Worm (Caenorhabditis elegans): ENCODE measurements around the gene sri-39.

DNA sequence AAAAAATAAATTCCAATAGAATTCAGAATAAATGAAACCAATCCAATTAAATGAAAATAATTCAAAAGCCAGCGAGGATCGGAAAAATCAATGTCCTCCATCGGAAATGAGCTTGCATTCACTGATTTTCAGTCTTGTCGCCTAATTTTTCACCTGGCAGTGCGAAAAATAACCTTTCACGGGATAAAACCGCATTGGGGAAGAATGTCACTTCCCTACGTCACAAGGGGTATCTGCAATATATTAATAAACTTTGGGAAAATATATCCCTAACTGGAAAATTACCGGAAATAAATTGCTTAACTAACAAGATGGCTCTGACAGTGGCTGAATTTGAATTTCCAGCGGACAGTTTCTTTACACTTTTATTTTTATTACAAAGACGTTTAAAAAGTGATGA is 18.0 kb downstream of the sri-39 start, which contains the start of gene sri-77:
- TF ChIP-seq repo-1 (tag; optimal IDR thresholded peaks at IDR 0.05) = no peak
- no peak for TF ChIP-seq F37B4.10 (GFP tag; IDR thresholded peaks at IDR 0.05)
- no peak for TF ChIP-seq unc-62 (GFP tag; optimal IDR thresholded peaks at IDR 0.05)
- TF ChIP-seq egl-18 (GFP tag; IDR thresholded peaks at IDR 0.05) = no peak
- no peak for TF ChIP-seq lag-1 (GFP tag; IDR thresholded peaks at IDR 0.05)
- TF ChIP-seq B0035.1 (tag; optimal IDR thresholded peaks at IDR 0.05) = no peak
- TF ChIP-seq attf-6 (GFP tag; IDR thresholded peaks at IDR 0.05) = no peak
- no peak for TF ChIP-seq madf-6 (GFP tag; IDR thresholded peaks at IDR 0.05)
- TF ChIP-seq pha-4 (tag; optimal IDR thresholded peaks at IDR 0.05) = no peak
- TF ChIP-seq attf-5 (GFP tag; optimal IDR thresholded peaks at IDR 0.05) = no peak
- no peak for TF ChIP-seq F49E8.2 (tag; optimal IDR thresholded peaks at IDR 0.05; ENCODE audit: insufficient read depth)
- no peak for TF ChIP-seq akir-1 (GFP tag; optimal IDR thresholded peaks at IDR 0.05)
- TF ChIP-seq ztf-22 (GFP tag; optimal IDR thresholded peaks at IDR 0.05) = no peak
- no peak for TF ChIP-seq nfya-1 (tag; optimal IDR thresholded peaks at IDR 0.05; ENCODE audit: borderline replicate concordance, insufficient read depth)

All from whole organism, young adult.